Worm (Caenorhabditis elegans): ENCODE measurements around the gene din-1.

Gene din-1

DNA sequence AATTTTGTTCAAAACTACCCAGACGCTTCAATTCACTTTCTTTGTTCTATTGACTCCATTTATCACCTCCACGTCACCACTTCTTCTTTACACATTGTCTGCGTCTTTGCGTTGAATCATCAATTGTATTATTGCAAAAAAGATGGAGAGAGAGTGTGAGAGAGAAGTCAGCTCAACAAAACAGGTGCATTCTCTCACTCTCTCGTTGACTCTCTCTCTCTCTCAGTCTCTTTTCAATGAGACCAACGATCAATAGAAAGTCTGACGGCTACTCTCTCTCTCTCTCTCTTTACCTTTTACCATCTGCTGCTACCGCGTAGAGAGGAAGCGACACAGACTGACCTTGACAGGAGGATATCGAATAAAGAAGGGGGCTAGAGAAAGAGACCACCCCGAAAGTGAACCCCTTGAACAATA is 2.3 kb upstream of the din-1 start (continued):
- TF ChIP-seq lag-1 (GFP tag; IDR thresholded peaks at IDR 0.05) (no peak), lsl-1 (GFP tag; optimal IDR thresholded peaks at IDR 0.05) (no peak), mcd-1 (GFP tag; IDR thresholded peaks at IDR 0.05) (peak; percentile 49; the same call in 1 of the 2 replicates), rcor-1 (GFP tag; IDR thresholded peaks at IDR 0.05) (no peak; the same call in 1 of the 2 replicates), F52B5.7 (tag; optimal IDR thresholded peaks at IDR 0.05) (peak; percentile 54), sea-2 (GFP tag; IDR thresholded peaks at IDR 0.05) (no peak), die-1 (tag; optimal IDR thresholded peaks at IDR 0.05) (no peak), zfh-2 (GFP tag; conservative IDR thresholded peaks at IDR 0.05) (peak; percentile 64), cebp-1 (GFP tag; IDR thresholded peaks at IDR 0.05) (no peak), cebp-1 (tag; optimal IDR thresholded peaks at IDR 0.05) (peak; percentile 31), F10E7.11 (tag; optimal IDR thresholded peaks at IDR 0.05) (no peak), rec-8 (tag; optimal IDR thresholded peaks at IDR 0.05) (no peak), ztf-26 (tag; optimal IDR thresholded peaks at IDR 0.05) (peak; percentile 75), ama-1 (optimal IDR thresholded peaks at IDR 0.05) (peak; percentile 93), ama-1 (GFP tag; optimal IDR thresholded peaks at IDR 0.05) (peak in 1 of 2 experiments; percentile 33), snpc-1.3 (tag; optimal IDR thresholded peaks at IDR 0.05; ENCODE audit: insufficient read depth) (no peak), nhr-179 (tag; optimal IDR thresholded peaks at IDR 0.05) (no peak), F57C9.4 (tag; optimal IDR thresholded peaks at IDR 0.05) (no peak), atf-7 (tag; optimal IDR thresholded peaks at IDR 0.05) (peak; percentile 58), F33H1.4 (GFP tag; IDR thresholded peaks at IDR 0.05) (no peak), madf-10 (tag; optimal IDR thresholded peaks at IDR 0.05) (peak; percentile 26), repo-1 (tag; optimal IDR thresholded peaks at IDR 0.05) (peak; percentile 37), B0261.1 (tag; optimal IDR thresholded peaks at IDR 0.05) (no peak), snpc-3.4 (tag; optimal IDR thresholded peaks at IDR 0.05) (no peak), Y53G8AR.9 (GFP tag; conservative IDR thresholded peaks at IDR 0.05) (no peak), nfya-1 (tag; optimal IDR thresholded peaks at IDR 0.05; ENCODE audit: borderline replicate concordance, insufficient read depth) (no peak), let-607 (tag; optimal IDR thresholded peaks at IDR 0.05) (peak in 1 of 2 experiments; percentile 76), pbrm-1 (GFP tag; IDR thresholded peaks at IDR 0.05) (peak; percentile 56; the same call in 1 of the 2 replicates), hrde-1 (tag; optimal IDR thresholded peaks at IDR 0.05; ENCODE audit: borderline replicate concordance) (no peak), ccch-3 (GFP tag; optimal IDR thresholded peaks at IDR 0.05) (no peak), ceh-100 (GFP tag; IDR thresholded peaks at IDR 0.05) (no peak), T26A5.8 (tag; optimal IDR thresholded peaks at IDR 0.05) (no peak), somi-1 (GFP tag; optimal IDR thresholded peaks at IDR 0.05) (peak; percentile 77), rpc-1 (optimal IDR thresholded peaks at IDR 0.05) (no peak), rpc-1 (tag; optimal IDR thresholded peaks at IDR 0.05) (no peak), D2030.7 (GFP tag; IDR thresholded peaks at IDR 0.05) (no peak), tbx-9 (tag; optimal IDR thresholded peaks at IDR 0.05; ENCODE audit: borderline replicate concordance) (no peak), mxl-1 (tag; optimal IDR thresholded peaks at IDR 0.05) (no peak), sdz-38 (tag; optimal IDR thresholded peaks at IDR 0.05) (no peak), hmg-1.2 (GFP tag; IDR thresholded peaks at IDR 0.05) (peak; percentile 58), ets-4 (GFP tag; optimal IDR thresholded peaks at IDR 0.05) (peak; percentile 7), bed-1 (GFP tag; IDR thresholded peaks at IDR 0.05) (no peak), ekl-4 (GFP tag; IDR thresholded peaks at IDR 0.05) (peak; percentile 64; the same call in 1 of the 2 replicates), mes-4 (tag; optimal IDR thresholded peaks at IDR 0.05) (no peak), unc-62 (GFP tag; optimal IDR thresholded peaks at IDR 0.05) (peak; percentile 70)
